Worm (Caenorhabditis elegans) whole organism, young adult: ENCODE data around the gene B0222.15.

Experiments used
- F23B12.7 ChIP-seq: sonication (generic microtip); optimal IDR thresholded peaks from 2 replicates; lab custom pipeline; 2017; ENCODE audit warnings: missing genetic modification characterization, mild to moderate bottlenecking, missing compliant biosample characterization, antibody characterized with exemption, moderate library complexity; ENCODE audit not compliant: insufficient read depth
- F49E8.2 ChIP-seq: sonication (generic microtip); optimal IDR thresholded peaks from 3 replicates; lab custom pipeline; 2017; ENCODE audit warnings: missing genetic modification characterization, mild to moderate bottlenecking, missing compliant biosample characterization, antibody characterized with exemption, moderate library complexity; ENCODE audit not compliant: insufficient read depth
- egl-44 ChIP-seq: fragments of 200-800 bp; sonication (Bioruptor generic); IDR thresholded peaks from 2 replicates; pipeline ENCODE4 v1.3.6; 2022; ENCODE audit warnings: missing genetic modification reagents, missing genetic modification characterization, missing compliant biosample characterization
- him-1 ChIP-seq: sonication (generic microtip); optimal IDR thresholded peaks from 2 replicates; lab custom pipeline; 2016; ENCODE audit warnings: missing genotype, missing genetic modification reagents, missing genetic modification characterization, missing compliant biosample characterization
- lin-35 ChIP-seq, 3 experiments: fragments of 150-350 bp in 2 of 3; sonication (generic microtip) in 1 of 3; optimal IDR thresholded peaks; 2 replicates each; lab custom pipeline; 2014 to 2018; ENCODE audit warnings: missing biosample characterization in 3 of 3, missing genetic modification characterization in 3 of 3, missing genetic modification reagents in 3 of 3
- unc-130 ChIP-seq: sonication (generic microtip); optimal IDR thresholded peaks from 2 replicates; lab custom pipeline; 2016; ENCODE audit warnings: missing genetic modification reagents, missing genetic modification characterization, missing compliant biosample characterization
- unc-62 ChIP-seq: fragments of 150-350 bp; optimal IDR thresholded peaks from 2 replicates; lab custom pipeline; 2014; ENCODE audit warnings: missing biosample characterization, missing genetic modification reagents, missing genetic modification characterization

- TF ChIP-seq F23B12.7 (tag; lab: Kevin White, UChicago), result no peak
- no peak for TF ChIP-seq F49E8.2 (tag; lab: Kevin White, UChicago)
- no peak for TF ChIP-seq him-1 (tag; lab: Kevin White, UChicago)
- no peak for TF ChIP-seq egl-44 (GFP tag; lab: Robert Waterston, UW)
- no peak for TF ChIP-seq unc-62 (GFP tag; lab: Kevin White, UChicago)
- no peak for TF ChIP-seq unc-130 (GFP tag; lab: Kevin White, UChicago)
- TF ChIP-seq lin-35 (GFP tag; optimal IDR thresholded peaks at IDR 0.05; lab: Kevin White, UChicago), result no peak
These were observed 9.7 kb upstream of the B0222.15 start for ce11 chrV:9166306-9166705.
